Fruit fly (Drosophila melanogaster): ENCODE measurements around the gene Ncoa6.
A peak's percentile ranks its signal among the peaks of the same experiment; 100 is the strongest.

The Ncoa6 gene

DNA sequence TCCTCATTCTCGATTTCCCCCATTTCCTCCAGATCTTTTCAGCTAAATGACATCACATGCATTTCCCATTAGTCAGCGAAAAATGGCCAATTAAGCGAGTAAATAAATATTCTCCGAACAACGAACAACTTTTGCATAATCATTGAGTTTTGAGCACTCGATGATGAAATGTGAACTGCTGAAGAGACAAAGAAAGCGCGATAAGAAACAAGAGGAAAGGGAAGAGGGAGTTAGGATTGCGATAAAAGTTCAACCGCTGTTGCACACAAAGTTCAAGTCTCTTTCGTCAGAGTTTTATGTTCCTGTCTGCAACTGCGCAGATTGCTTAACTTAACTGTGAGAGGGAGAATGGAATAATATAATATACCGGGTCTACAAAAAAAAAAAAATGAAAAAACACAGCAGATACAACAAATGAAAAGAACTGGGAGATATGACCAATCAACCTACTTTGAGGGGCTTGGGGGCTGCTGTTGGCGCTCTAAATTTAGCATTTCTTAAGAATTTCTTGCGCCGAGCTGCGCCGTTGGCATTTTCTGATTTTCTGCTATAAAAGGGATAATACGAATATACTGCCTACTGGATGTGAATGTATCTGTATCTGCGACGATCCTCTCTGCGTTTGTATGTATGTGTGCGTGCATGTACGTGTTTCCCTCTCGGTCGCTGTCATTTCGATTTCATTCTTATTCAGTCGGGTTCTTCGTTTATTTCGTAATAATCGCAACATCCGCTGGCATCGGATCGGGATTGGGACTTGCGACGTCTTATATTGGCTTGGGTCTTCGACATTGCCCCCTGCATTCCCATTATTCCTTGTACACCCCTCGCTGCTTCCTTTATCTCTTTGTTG, 31.9 kb downstream of the Ncoa6 start:
- TF ChIP-seq nom (GFP tag; optimal IDR thresholded peaks at IDR 0.05) (peak; percentile 76), Scr (GFP tag; IDR thresholded peaks at IDR 0.05; ENCODE audit: partially characterized antibody) (no peak), gfzf (GFP tag; optimal IDR thresholded peaks at IDR 0.05) (no peak), Blimp-1 (GFP tag; optimal IDR thresholded peaks at IDR 0.05) (peak; percentile 8), cg (GFP tag; optimal IDR thresholded peaks at IDR 0.05) (peak; percentile 10), YL-1 (GFP tag; optimal IDR thresholded peaks at IDR 0.05) (no peak), lola (GFP tag; optimal IDR thresholded peaks at IDR 0.05) (no peak), abd-A (tag; optimal IDR thresholded peaks at IDR 0.05) (no peak), CG8765 (GFP tag; IDR thresholded peaks at IDR 0.05) (no peak), Hr78 (GFP tag; optimal IDR thresholded peaks at IDR 0.05) (peak in 1 of 2 experiments; percentile 48), corto (GFP tag; optimal IDR thresholded peaks at IDR 0.05) (peak; percentile 26), hkb (optimal IDR thresholded peaks at IDR 0.05) (peak; percentile 21), hkb (GFP tag; IDR thresholded peaks at IDR 0.05) (no peak), Sry-β (GFP tag; optimal IDR thresholded peaks at IDR 0.05) (no peak), ems (GFP tag; optimal IDR thresholded peaks at IDR 0.05) (no peak)

DNA sequence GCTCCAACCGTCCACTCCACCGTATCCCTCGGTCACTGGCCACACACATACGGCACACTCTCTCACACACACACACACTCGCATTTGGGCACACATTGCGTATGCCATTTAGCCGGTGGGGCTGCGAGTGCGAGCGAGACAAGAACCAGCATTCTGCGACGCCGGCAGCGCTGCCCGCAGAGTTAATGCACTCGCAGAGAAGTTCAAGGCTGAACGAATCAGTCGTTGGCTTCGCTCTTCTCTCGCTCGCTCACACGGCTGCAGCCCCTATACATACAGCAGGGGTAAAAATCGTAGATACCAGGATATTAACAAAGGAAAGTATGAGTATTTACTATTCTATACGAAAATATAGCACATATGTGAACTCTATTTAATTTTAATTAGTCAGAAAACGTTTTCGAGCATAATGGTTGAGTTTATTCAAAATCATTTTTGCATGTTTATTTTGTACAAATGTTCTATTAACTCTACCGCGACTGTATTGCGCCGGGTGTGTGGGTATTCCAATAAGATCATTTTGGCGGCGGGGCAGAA, 33.4 kb downstream of the Ncoa6 start:
- TF ChIP-seq CG4328 (GFP tag; optimal IDR thresholded peaks at IDR 0.05), result peak; percentile 32
- TF ChIP-seq CG2202 (tag; optimal IDR thresholded peaks at IDR 0.05), result peak; percentile 76
- peak; percentile 50 for TF ChIP-seq wek (GFP tag; optimal IDR thresholded peaks at IDR 0.05)
- TF ChIP-seq CG10431 (GFP tag; optimal IDR thresholded peaks at IDR 0.05), result peak; percentile 74
- peak; percentile 50 for TF ChIP-seq Lhr (GFP tag; optimal IDR thresholded peaks at IDR 0.05)
- no peak for TF ChIP-seq Doc3 (GFP tag; IDR thresholded peaks at IDR 0.05; ENCODE audit: partially characterized antibody)
- no peak for TF ChIP-seq D19B (GFP tag; optimal IDR thresholded peaks at IDR 0.05)
- no peak for TF ChIP-seq CG3995 (GFP tag; optimal IDR thresholded peaks at IDR 0.05)
- TF ChIP-seq CG13296 (GFP tag; optimal IDR thresholded peaks at IDR 0.05), result peak; percentile 42
- TF ChIP-seq CG1647 (GFP tag; optimal IDR thresholded peaks at IDR 0.05), result no peak
- no peak for TF ChIP-seq inv (GFP tag; IDR thresholded peaks at IDR 0.05; ENCODE audit: partially characterized antibody)
- TF ChIP-seq chif (GFP tag; optimal IDR thresholded peaks at IDR 0.05), result peak; percentile 74
- TF ChIP-seq Pdp1 (GFP tag; optimal IDR thresholded peaks at IDR 0.05), result peak; percentile 24 to 45
- TF ChIP-seq psq (GFP tag; optimal IDR thresholded peaks at IDR 0.05), result no peak
- TF ChIP-seq CG17385 (GFP tag; optimal IDR thresholded peaks at IDR 0.05), result peak; percentile 71
- peak; percentile 98 for TF ChIP-seq lbe (GFP tag; optimal IDR thresholded peaks at IDR 0.05)
- no peak for TF ChIP-seq CG4282 (GFP tag; optimal IDR thresholded peaks at IDR 0.05)
- peak; percentile 65 for TF ChIP-seq grau (tag; optimal IDR thresholded peaks at IDR 0.05)
- peak; percentile 85 for TF ChIP-seq Sox102F (GFP tag; optimal IDR thresholded peaks at IDR 0.05)
- TF ChIP-seq CG4617 (GFP tag; optimal IDR thresholded peaks at IDR 0.05; ENCODE audit: borderline replicate concordance), result no peak
- TF ChIP-seq crol (GFP tag; IDR thresholded peaks at IDR 0.05), result peak; percentile 51; the same call in 1 of the 2 replicates
- TF ChIP-seq tx (GFP tag; optimal IDR thresholded peaks at IDR 0.05), result peak; percentile 27
- peak; percentile 92 for TF ChIP-seq nom (GFP tag; optimal IDR thresholded peaks at IDR 0.05)
- TF ChIP-seq CG3726 (GFP tag; IDR thresholded peaks at IDR 0.05), result no peak
- peak; percentile 14 for TF ChIP-seq Sry-β (GFP tag; optimal IDR thresholded peaks at IDR 0.05)
- TF ChIP-seq Jarid2 (GFP tag; optimal IDR thresholded peaks at IDR 0.05), result no peak
- TF ChIP-seq gsb (GFP tag; IDR thresholded peaks at IDR 0.05), result no peak
- TF ChIP-seq CG3407 (GFP tag; optimal IDR thresholded peaks at IDR 0.05), result peak; percentile 79
- TF ChIP-seq CG34224 (GFP tag; IDR thresholded peaks at IDR 0.05; ENCODE audit: partially characterized antibody), result no peak
- peak; percentile 72 for TF ChIP-seq CG4820 (GFP tag; optimal IDR thresholded peaks at IDR 0.05)
- TF ChIP-seq otp (GFP tag; IDR thresholded peaks at IDR 0.05), result 0 out of 3 replicates have a peak, but pooled peaks have one; percentile 43
- no peak for TF ChIP-seq Lpt (GFP tag; optimal IDR thresholded peaks at IDR 0.05)
- TF ChIP-seq CG7963 (GFP tag; IDR thresholded peaks at IDR 0.05; ENCODE audit: partially characterized antibody), result no peak

Measured in whole organism, embryonic.